Worm (Caenorhabditis elegans): Measurements from ENCODE around the gene clec-170.

- no peak for TF ChIP-seq lin-15B (tag; optimal IDR thresholded peaks at IDR 0.05)
- peak; percentile 95 for TF ChIP-seq hlh-30 (tag; optimal IDR thresholded peaks at IDR 0.05; ENCODE audit: insufficient read depth)
- no peak for TF ChIP-seq zip-2 (tag; optimal IDR thresholded peaks at IDR 0.05)
- TF ChIP-seq unc-39 (tag; optimal IDR thresholded peaks at IDR 0.05) = no peak
- TF ChIP-seq nhr-76 (tag; optimal IDR thresholded peaks at IDR 0.05) = no peak
- no peak for TF ChIP-seq ama-1 (optimal IDR thresholded peaks at IDR 0.05)
- no peak for TF ChIP-seq F37D6.2 (tag; optimal IDR thresholded peaks at IDR 0.05)
- no peak for TF ChIP-seq R02D3.7 (tag; optimal IDR thresholded peaks at IDR 0.05)
- TF ChIP-seq fkh-10 (GFP tag; optimal IDR thresholded peaks at IDR 0.05) = no peak
These were observed 7.9 kb downstream of the clec-170 start, which contains the start of gene C09E9.1 for ce11 chrIV:1274583-1274982.

All from whole organism, L4 larva.